Fruit fly (Drosophila melanogaster) whole organism, embryonic: ENCODE measurements around the gene CG15475.

Source experiments
- Atf6 ChIP-seq: fragments of 200-800 bp; sonication (Bioruptor generic); IDR thresholded peaks from 2 replicates; pipeline ENCODE4 v1.3.6; 2022; ENCODE audit warnings: missing biosample characterization, missing genetic modification characterization
- Awh ChIP-seq: fragments of 200-800 bp; sonication (Bioruptor generic); IDR thresholded peaks from 2 replicates; pipeline ENCODE4, ENCODE4 v1.3.6; 2022; ENCODE audit warnings: missing biosample characterization, missing genetic modification characterization
- BEAF-32 ChIP-seq: fragments of 200-800 bp; sonication (Bioruptor generic); optimal IDR thresholded peaks from 3 replicates; lab custom pipeline; 2017; ENCODE audit warnings: missing biosample characterization, missing genetic modification characterization, mild to moderate bottlenecking, moderate library complexity, missing genetic modification reagents
- Bteb2 ChIP-seq: fragments of 200-800 bp; sonication (Bioruptor generic); optimal IDR thresholded peaks from 2 replicates; lab custom pipeline; 2016; ENCODE audit warnings: missing biosample characterization, missing genetic modification characterization
- C15 ChIP-seq: fragments of 200-800 bp; sonication (Bioruptor generic); IDR thresholded peaks from 3 replicates; pipeline ENCODE4 v1.3.6; 2022; ENCODE audit warnings: missing biosample characterization, missing genetic modification characterization
- CG10267 ChIP-seq: fragments of 200-800 bp; sonication (Bioruptor generic); optimal IDR thresholded peaks from 2 replicates; lab custom pipeline; 2018; ENCODE audit warnings: missing biosample characterization, mild to moderate bottlenecking, missing genetic modification characterization, moderate library complexity
- CG10565 ChIP-seq: fragments of 200-800 bp; sonication (Bioruptor generic); optimal IDR thresholded peaks from 3 replicates; lab custom pipeline; 2016; ENCODE audit warnings: missing biosample characterization, mild to moderate bottlenecking, missing genetic modification characterization
- CG11093 ChIP-seq: fragments of 200-800 bp; sonication (Bioruptor generic); IDR thresholded peaks from 3 replicates; pipeline ENCODE4 v1.3.6; 2022; ENCODE audit warnings: missing biosample characterization, missing genetic modification characterization
- CG13296 ChIP-seq: fragments of 200-800 bp; sonication (Bioruptor generic); optimal IDR thresholded peaks from 3 replicates; lab custom pipeline; 2018; ENCODE audit warnings: missing biosample characterization, mild to moderate bottlenecking, missing genetic modification characterization
- CG15011 ChIP-seq: fragments of 200-800 bp; sonication (Bioruptor generic); optimal IDR thresholded peaks from 3 replicates; lab custom pipeline; 2018; ENCODE audit warnings: missing biosample characterization, mild to moderate bottlenecking, missing genetic modification characterization
- CG15514 ChIP-seq: fragments of 200-800 bp; sonication (Bioruptor generic); optimal IDR thresholded peaks from 3 replicates; lab custom pipeline; 2017; ENCODE audit warnings: missing biosample characterization, missing genetic modification characterization, mild to moderate bottlenecking, moderate library complexity, missing genetic modification reagents
- CG16779 ChIP-seq: fragments of 200-800 bp; sonication (Bioruptor generic); IDR thresholded peaks from 2 replicates; pipeline ENCODE4 v1.3.6; 2022; ENCODE audit warnings: missing biosample characterization, missing genetic modification characterization
- CG17361 ChIP-seq: fragments of 200-800 bp; sonication (Bioruptor generic); IDR thresholded peaks from 3 replicates; pipeline ENCODE4 v1.3.6; 2022; ENCODE audit warnings: missing biosample characterization, missing genetic modification characterization
- CG4328 ChIP-seq: fragments of 200-800 bp; sonication (Bioruptor generic); optimal IDR thresholded peaks from 3 replicates; lab custom pipeline; 2017; ENCODE audit warnings: missing biosample characterization, missing genetic modification reagents, missing genetic modification characterization
- CG4360 ChIP-seq: fragments of 200-800 bp; sonication (Bioruptor generic); IDR thresholded peaks from 2 replicates; pipeline ENCODE4 v1.3.6; 2022; ENCODE audit warnings: missing biosample characterization, missing genetic modification characterization
- CG4730 ChIP-seq: fragments of 200-800 bp; sonication (Bioruptor generic); IDR thresholded peaks from 2 replicates; pipeline ENCODE4 v1.3.6; 2022; ENCODE audit warnings: missing biosample characterization, missing genetic modification characterization
- CG4820 ChIP-seq: fragments of 200-800 bp; sonication (Bioruptor generic); optimal IDR thresholded peaks from 3 replicates; lab custom pipeline; 2016; ENCODE audit warnings: missing biosample characterization, missing genetic modification characterization
- CG5180 ChIP-seq: fragments of 200-800 bp; sonication (Bioruptor generic); optimal IDR thresholded peaks from 3 replicates; lab custom pipeline; 2017; ENCODE audit warnings: missing biosample characterization, missing genetic modification characterization, mild to moderate bottlenecking, moderate library complexity, missing genetic modification reagents
- CG5953 ChIP-seq: fragments of 200-800 bp; sonication (Bioruptor generic); IDR thresholded peaks from 2 replicates; pipeline ENCODE4 v1.3.6; 2022; ENCODE audit warnings: missing biosample characterization, missing genetic modification characterization
- CG6654 ChIP-seq: fragments of 200-800 bp; sonication (Bioruptor generic); optimal IDR thresholded peaks from 2 replicates; lab custom pipeline; 2017; ENCODE audit warnings: missing biosample characterization, mild to moderate bottlenecking, missing genetic modification characterization
- CG6791 ChIP-seq: fragments of 200-800 bp; sonication (Bioruptor generic); IDR thresholded peaks from 3 replicates; pipeline ENCODE4 v1.3.6; 2022; ENCODE audit warnings: missing biosample characterization, missing genetic modification characterization; ENCODE audit not compliant: partially characterized antibody
- CG7372 ChIP-seq: fragments of 200-800 bp; sonication (Bioruptor generic); IDR thresholded peaks from 2 replicates; pipeline ENCODE4 v1.3.6; 2022; ENCODE audit warnings: missing biosample characterization, missing genetic modification characterization
- CG7928 ChIP-seq: fragments of 200-800 bp; sonication (Bioruptor generic); optimal IDR thresholded peaks from 2 replicates; lab custom pipeline; 2017; ENCODE audit warnings: missing biosample characterization, mild to moderate bottlenecking, missing genetic modification characterization
- CG9817 ChIP-seq: fragments of 200-800 bp; sonication (Bioruptor generic); optimal IDR thresholded peaks from 2 replicates; lab custom pipeline; 2018; ENCODE audit warnings: missing biosample characterization, mild to moderate bottlenecking, missing genetic modification characterization, moderate library complexity
- CrebB ChIP-seq: fragments of 200-800 bp; sonication (Bioruptor generic); optimal IDR thresholded peaks from 3 replicates; lab custom pipeline; 2018; ENCODE audit warnings: missing biosample characterization, mild to moderate bottlenecking, missing genetic modification characterization
- Dbx ChIP-seq: fragments of 200-800 bp; sonication (Bioruptor generic); IDR thresholded peaks from 3 replicates; pipeline ENCODE4 v1.3.6; 2022; ENCODE audit warnings: missing biosample characterization, missing genetic modification characterization
- Dfd ChIP-seq, 2 experiments: fragments of >200 bp; optimal IDR thresholded peaks; 2 replicates each; lab custom pipeline; 2017; ENCODE audit warnings: missing biosample characterization in 2 of 2, missing genetic modification characterization in 2 of 2
- Dip2 ChIP-seq: fragments of 200-800 bp; sonication (Bioruptor generic); IDR thresholded peaks from 2 replicates; pipeline ENCODE4 v1.3.6; 2022; ENCODE audit warnings: missing biosample characterization, missing genetic modification characterization
- E2f2 ChIP-seq: fragments of 200-800 bp; sonication (Bioruptor generic); IDR thresholded peaks from 2 replicates; pipeline ENCODE4 v1.3.6; 2022; ENCODE audit warnings: missing biosample characterization, missing genetic modification characterization
- Eip74EF ChIP-seq, 2 experiments: fragments of 200-800 bp in 1 of 2; fragments of >200 bp in 1 of 2; sonication (Bioruptor generic) in 1 of 2; optimal IDR thresholded peaks; 2 replicates each; lab custom pipeline; 2017 to 2019; ENCODE audit warnings: missing biosample characterization in 2 of 2, missing genetic modification characterization in 2 of 2, mild to moderate bottlenecking in 1 of 2, moderate library complexity in 1 of 2
- Fer3 ChIP-seq: fragments of 200-800 bp; sonication (Bioruptor generic); optimal IDR thresholded peaks from 2 replicates; lab custom pipeline; 2018; ENCODE audit warnings: missing biosample characterization, mild to moderate bottlenecking, missing genetic modification characterization, moderate library complexity
- Hr78 ChIP-seq, 2 experiments: fragments of 200-800 bp in 1 of 2; fragments of >200 bp in 1 of 2; sonication (Bioruptor generic) in 1 of 2; optimal IDR thresholded peaks; 2 replicates each; lab custom pipeline; 2017 to 2019; ENCODE audit warnings: missing biosample characterization in 2 of 2, missing genetic modification characterization in 2 of 2, mild to moderate bottlenecking in 1 of 2, moderate library complexity in 1 of 2
- Mes4 ChIP-seq: fragments of 200-800 bp; sonication (Bioruptor generic); optimal IDR thresholded peaks from 2 replicates; lab custom pipeline; 2016; ENCODE audit warnings: missing biosample characterization, missing genetic modification characterization
- NK7.1 ChIP-seq: fragments of 200-800 bp; sonication (Bioruptor generic); optimal IDR thresholded peaks from 3 replicates; lab custom pipeline; 2016; ENCODE audit warnings: missing biosample characterization, missing genetic modification characterization
- Six4 ChIP-seq: fragments of 200-800 bp; sonication (Bioruptor generic); optimal IDR thresholded peaks from 2 replicates; lab custom pipeline; 2016; ENCODE audit warnings: missing biosample characterization, missing genetic modification characterization
- Stat92E ChIP-seq, 3 experiments: fragments of >200 bp in 2 of 3; fragments of 200-800 bp in 1 of 3; sonication (Bioruptor generic) in 1 of 3; optimal IDR thresholded peaks; 2 replicates each; lab custom pipeline; 2017 to 2019; ENCODE audit warnings: missing biosample characterization in 3 of 3, missing genetic modification characterization in 3 of 3, mild to moderate bottlenecking in 1 of 3, moderate library complexity in 1 of 3
- Vsx1 ChIP-seq: fragments of 200-800 bp; sonication (Bioruptor generic); optimal IDR thresholded peaks from 2 replicates; lab custom pipeline; 2017; ENCODE audit warnings: missing biosample characterization, mild to moderate bottlenecking, missing genetic modification characterization, missing genetic modification reagents
- Xrp1 ChIP-seq: fragments of 200-800 bp; sonication (Bioruptor generic); IDR thresholded peaks from 2 replicates; pipeline ENCODE4 v1.3.6; 2022; ENCODE audit warnings: missing biosample characterization, missing genetic modification characterization
- ato ChIP-seq: fragments of 200-800 bp; sonication (Bioruptor generic); IDR thresholded peaks from 2 replicates; pipeline ENCODE4 v1.3.6; 2022; ENCODE audit warnings: missing biosample characterization, missing genetic modification characterization; ENCODE audit not compliant: partially characterized antibody
- dan ChIP-seq: fragments of 200-800 bp; sonication (Bioruptor generic); IDR thresholded peaks from 2 replicates; pipeline ENCODE4 v1.3.6; 2022; ENCODE audit warnings: missing biosample characterization, missing genetic modification characterization
- dati ChIP-seq: fragments of 200-800 bp; sonication (Bioruptor generic); IDR thresholded peaks from 2 replicates; pipeline ENCODE4 v1.3.6; 2022; ENCODE audit warnings: missing biosample characterization, missing genetic modification characterization
- dimm ChIP-seq: fragments of 200-800 bp; sonication (Bioruptor generic); IDR thresholded peaks from 2 replicates; pipeline ENCODE4 v1.3.6; 2022; ENCODE audit warnings: missing biosample characterization, missing genetic modification characterization
- fd64A ChIP-seq: fragments of 200-800 bp; sonication (Bioruptor generic); optimal IDR thresholded peaks from 3 replicates; lab custom pipeline; 2018; ENCODE audit warnings: missing biosample characterization, mild to moderate bottlenecking, missing genetic modification characterization
- gcm2 ChIP-seq: fragments of 200-800 bp; sonication (Bioruptor generic); optimal IDR thresholded peaks from 2 replicates; lab custom pipeline; 2016; ENCODE audit warnings: missing biosample characterization, missing genetic modification characterization
- klu ChIP-seq: fragments of 200-800 bp; sonication (Bioruptor generic); IDR thresholded peaks from 2 replicates; pipeline ENCODE4 v1.3.6; 2022; ENCODE audit warnings: missing biosample characterization, missing genetic modification characterization
- lilli ChIP-seq: fragments of 200-800 bp; sonication (Bioruptor generic); optimal IDR thresholded peaks from 3 replicates; lab custom pipeline; 2016; ENCODE audit warnings: missing biosample characterization, missing genetic modification characterization
- run ChIP-seq: fragments of 200-800 bp; sonication (Bioruptor generic); optimal IDR thresholded peaks from 3 replicates; lab custom pipeline; 2018; ENCODE audit warnings: missing biosample characterization, mild to moderate bottlenecking, missing genetic modification characterization
- shn ChIP-seq: fragments of 200-800 bp; sonication (Bioruptor generic); optimal IDR thresholded peaks from 3 replicates; lab custom pipeline; 2016; ENCODE audit warnings: missing biosample characterization, missing genetic modification characterization
- tgo ChIP-seq: fragments of 200-800 bp; sonication (Bioruptor generic); IDR thresholded peaks from 3 replicates; pipeline ENCODE4 v1.3.6; 2022; ENCODE audit warnings: missing biosample characterization, missing genetic modification characterization
- tin ChIP-seq: fragments of 200-800 bp; sonication (Bioruptor generic); optimal IDR thresholded peaks from 3 replicates; lab custom pipeline; 2016; ENCODE audit warnings: missing biosample characterization, missing genetic modification characterization
- zen ChIP-seq: fragments of 200-800 bp; sonication (Bioruptor generic); optimal IDR thresholded peaks from 3 replicates; lab custom pipeline; 2018; ENCODE audit warnings: missing biosample characterization, mild to moderate bottlenecking, missing genetic modification characterization, moderate library complexity

Gene CG15475

dm6 chr2L:20649891-20650290 lies 35.6 kb downstream of the CG15475 start, which contains the start of gene CG2611 (continued):
- TF ChIP-seq CG13296 (GFP tag; lab: Kevin White, UChicago): peak; percentile 36
- TF ChIP-seq tgo: peak; percentile 42; the same call in 1 of the 3 replicates
- TF ChIP-seq Bteb2 (GFP tag; lab: Kevin White, UChicago): peak; percentile 3
- no peak for TF ChIP-seq dimm (GFP tag; lab: Robert Waterston, UW)
- 0 out of 2 replicates have a peak, but pooled peaks have one; percentile 42 for TF ChIP-seq dati (GFP tag; lab: Robert Waterston, UW)
- peak; percentile 74 for TF ChIP-seq CG15514 (GFP tag; lab: Kevin White, UChicago)
- TF ChIP-seq BEAF-32: peak; percentile 55
- peak; percentile 34 for TF ChIP-seq CG9817 (tag; lab: Kevin White, UChicago)
- no peak for TF ChIP-seq ato (GFP tag; lab: Robert Waterston, UW)
- peak; percentile 36 for TF ChIP-seq Fer3
- no peak for TF ChIP-seq CG6654 (GFP tag; lab: Kevin White, UChicago)
- peak; percentile 35; the same call in 1 of the 2 replicates for TF ChIP-seq Awh (GFP tag; lab: Robert Waterston, UW)
- no peak for TF ChIP-seq CG7372 (GFP tag; lab: Robert Waterston, UW)
- no peak for TF ChIP-seq gcm2 (GFP tag; lab: Kevin White, UChicago)
- TF ChIP-seq CG11093 (GFP tag; lab: Robert Waterston, UW): no peak
- no peak for TF ChIP-seq Stat92E (GFP tag; optimal IDR thresholded peaks at IDR 0.05; lab: Kevin White, UChicago)
- TF ChIP-seq E2f2: peak; percentile 43
- TF ChIP-seq tin (GFP tag; lab: Kevin White, UChicago): peak; percentile 62
- TF ChIP-seq Six4 (GFP tag; lab: Kevin White, UChicago): peak; percentile 28
- TF ChIP-seq Dfd (GFP tag; optimal IDR thresholded peaks at IDR 0.05; lab: Kevin White, UChicago): no peak
- TF ChIP-seq CG10565: no peak
- no peak for TF ChIP-seq fd64A (GFP tag; lab: Kevin White, UChicago)
- no peak for TF ChIP-seq dan (GFP tag; lab: Robert Waterston, UW)
- no peak for TF ChIP-seq Dip2 (GFP tag; lab: Robert Waterston, UW)
- TF ChIP-seq C15 (GFP tag; lab: Robert Waterston, UW): no peak
- TF ChIP-seq lilli (GFP tag; lab: Kevin White, UChicago): peak; percentile 74
- TF ChIP-seq CG5953: no peak
- no peak for TF ChIP-seq CG5180 (GFP tag; lab: Kevin White, UChicago)
- TF ChIP-seq Atf6 (GFP tag; lab: Robert Waterston, UW): peak; percentile 53; the same call in 1 of the 2 replicates
- TF ChIP-seq CG4820 (GFP tag; lab: Kevin White, UChicago): peak; percentile 37
- no peak for TF ChIP-seq zen
- no peak for TF ChIP-seq CG4730 (GFP tag; lab: Robert Waterston, UW)
- peak; percentile 9 for TF ChIP-seq CrebB
- TF ChIP-seq CG4360 (GFP tag; lab: Robert Waterston, UW): 0 out of 2 replicates have a peak, but pooled peaks have one; percentile 9
- TF ChIP-seq run (tag; lab: Kevin White, UChicago): no peak
- TF ChIP-seq CG16779 (GFP tag; lab: Robert Waterston, UW): no peak
- no peak for TF ChIP-seq NK7.1 (GFP tag; lab: Kevin White, UChicago)
- TF ChIP-seq Vsx1 (GFP tag; lab: Kevin White, UChicago): no peak
- TF ChIP-seq klu (GFP tag; lab: Robert Waterston, UW): no peak
- TF ChIP-seq Xrp1 (GFP tag; lab: Robert Waterston, UW): peak; percentile 56
- no peak for TF ChIP-seq CG15011 (GFP tag; lab: Kevin White, UChicago)
- no peak for TF ChIP-seq Dbx (GFP tag; lab: Robert Waterston, UW)
- no peak for TF ChIP-seq CG7928
- TF ChIP-seq CG17361 (GFP tag; lab: Robert Waterston, UW): no peak; the same call in 2 of the 3 replicates
- no peak for TF ChIP-seq CG6791 (GFP tag; lab: Robert Waterston, UW)
- peak; percentile 3 for TF ChIP-seq shn (GFP tag; lab: Kevin White, UChicago)
- TF ChIP-seq Hr78 (GFP tag; optimal IDR thresholded peaks at IDR 0.05; lab: Kevin White, UChicago): no peak
- peak; percentile 21 for TF ChIP-seq CG10267
- peak; percentile 52 for TF ChIP-seq Mes4 (GFP tag; lab: Kevin White, UChicago)
- TF ChIP-seq CG4328 (GFP tag; lab: Kevin White, UChicago): no peak
- no peak for TF ChIP-seq Eip74EF (GFP tag; optimal IDR thresholded peaks at IDR 0.05; lab: Kevin White, UChicago)
